Worm (Caenorhabditis elegans): ENCODE measurements around the gene ubc-15.

The ubc-15 gene

ce11 chrII:2864229-2864628, 49.2 kb downstream of the ubc-15 start, which contains the start of gene Y110A2AL.5:
Gene Y110A2AL.5 (plus strand): TSS chrII:2864529.
- TF ChIP-seq ama-1 (optimal IDR thresholded peaks at IDR 0.05) (no peak), efl-3 (GFP tag; optimal IDR thresholded peaks at IDR 0.05) (no peak), lin-39 (tag; optimal IDR thresholded peaks at IDR 0.05) (no peak), nhr-19 (GFP tag; conservative IDR thresholded peaks at IDR 0.05) (no peak), grh-1 (GFP tag; IDR thresholded peaks at IDR 0.05) (no peak), ceh-82 (tag; optimal IDR thresholded peaks at IDR 0.05) (no peak), xbp-1 (tag; optimal IDR thresholded peaks at IDR 0.05) (no peak), egl-27 (tag; optimal IDR thresholded peaks at IDR 0.05) (no peak), nhr-71 (tag; optimal IDR thresholded peaks at IDR 0.05) (no peak), ceh-63 (GFP tag; optimal IDR thresholded peaks at IDR 0.05) (no peak), zag-1 (tag; optimal IDR thresholded peaks at IDR 0.05) (no peak)

ce11 chrII:2862557-2863035, 50.8 kb downstream of the ubc-15 start:
- TF ChIP-seq xbp-1 (tag; optimal IDR thresholded peaks at IDR 0.05), result no peak
- no peak for TF ChIP-seq efl-1 (optimal IDR thresholded peaks at IDR 0.05)
- peak in 1 of 2 experiments; percentile 37 for TF ChIP-seq efl-1 (GFP tag; optimal IDR thresholded peaks at IDR 0.05 in 1 of 2)

- TF ChIP-seq ets-5 (GFP tag; IDR thresholded peaks at IDR 0.05) (no peak), ceh-82 (tag; optimal IDR thresholded peaks at IDR 0.05) (peak in 1 of 3 experiments; percentile 26), lin-39 (tag; optimal IDR thresholded peaks at IDR 0.05) (no peak), blmp-1 (tag; optimal IDR thresholded peaks at IDR 0.05) (peak; percentile 89), skn-1 (tag; optimal IDR thresholded peaks at IDR 0.05) (peak; percentile 7), ztf-4 (tag; optimal IDR thresholded peaks at IDR 0.05) (no peak), lin-35 (GFP tag; optimal IDR thresholded peaks at IDR 0.05) (peak in 1 of 2 experiments; percentile 30), pag-3 (tag; optimal IDR thresholded peaks at IDR 0.05; ENCODE audit: borderline replicate concordance, insufficient read depth) (no peak), nhr-20 (tag; optimal IDR thresholded peaks at IDR 0.05) (peak; percentile 18), efl-1 (optimal IDR thresholded peaks at IDR 0.05) (no peak), efl-1 (GFP tag; optimal IDR thresholded peaks at IDR 0.05 in 1 of 2) (peak in 1 of 2 experiments; percentile 86), rnt-1 (tag; optimal IDR thresholded peaks at IDR 0.05) (peak; percentile 51), lin-14 (GFP tag; optimal IDR thresholded peaks at IDR 0.05) (peak; percentile 9)
These were observed 51.9 kb downstream of the ubc-15 start for ce11 chrII:2861385-2862099.

- TF ChIP-seq lsy-2 (tag; optimal IDR thresholded peaks at IDR 0.05) (peak in 1 of 2 experiments; percentile 9), efl-1 (optimal IDR thresholded peaks at IDR 0.05) (no peak), efl-1 (GFP tag; optimal IDR thresholded peaks at IDR 0.05 in 1 of 2) (peak in 1 of 2 experiments; percentile 92), lin-14 (GFP tag; optimal IDR thresholded peaks at IDR 0.05) (peak; percentile 17), blmp-1 (tag; optimal IDR thresholded peaks at IDR 0.05) (peak; percentile 92), tbx-2 (tag; optimal IDR thresholded peaks at IDR 0.05) (no peak), nhr-85 (tag) (peak; percentile 72), egl-13 (tag; optimal IDR thresholded peaks at IDR 0.05) (no peak), nhr-19 (GFP tag; conservative IDR thresholded peaks at IDR 0.05) (0 out of 2 replicates have a peak, but pooled peaks have one; percentile 6)
These were observed 53.3 kb downstream of the ubc-15 start for ce11 chrII:2859873-2860821.

- TF ChIP-seq C04F5.9 (tag; optimal IDR thresholded peaks at IDR 0.05) (no peak), zip-4 (GFP tag; optimal IDR thresholded peaks at IDR 0.05) (no peak), nhr-85 (tag) (no peak), ztf-4 (tag; optimal IDR thresholded peaks at IDR 0.05) (no peak), tlp-1 (tag; optimal IDR thresholded peaks at IDR 0.05) (no peak), unc-30 (tag; optimal IDR thresholded peaks at IDR 0.05) (no peak), lin-35 (GFP tag; optimal IDR thresholded peaks at IDR 0.05) (no peak), ceh-88 (GFP tag; IDR thresholded peaks at IDR 0.05) (no peak), efl-3 (GFP tag; optimal IDR thresholded peaks at IDR 0.05) (no peak), ceh-8 (GFP tag; optimal IDR thresholded peaks at IDR 0.05) (no peak)
These were observed 54.1 kb downstream of the ubc-15 start for ce11 chrII:2859315-2859714.

Measured in whole organism, L1 larva.